Fruit fly (Drosophila melanogaster) whole organism, embryonic: ENCODE measurements around the gene Pvf2.

ENCODE experiments used
- Antp ChIP-seq: fragments of 200-800 bp; sonication (Bioruptor generic); optimal IDR thresholded peaks from 3 replicates; lab custom pipeline; 2016; ENCODE audit warnings: missing biosample characterization, missing genetic modification characterization
- Atf-2 ChIP-seq: fragments of 200-800 bp; sonication (Bioruptor generic); optimal IDR thresholded peaks from 2 replicates; lab custom pipeline; 2016; ENCODE audit warnings: missing biosample characterization, missing genetic modification characterization
- Awh ChIP-seq: fragments of 200-800 bp; sonication (Bioruptor generic); IDR thresholded peaks from 2 replicates; pipeline ENCODE4, ENCODE4 v1.3.6; 2022; ENCODE audit warnings: missing biosample characterization, missing genetic modification characterization
- CG10321 ChIP-seq: fragments of 200-800 bp; sonication (Bioruptor generic); IDR thresholded peaks from 2 replicates; pipeline ENCODE4 v1.3.6; 2022; ENCODE audit warnings: missing biosample characterization, missing genetic modification characterization
- CG10543 ChIP-seq: fragments of 200-800 bp; sonication (Bioruptor generic); optimal IDR thresholded peaks from 3 replicates; lab custom pipeline; 2017; ENCODE audit warnings: missing biosample characterization, mild to moderate bottlenecking, missing genetic modification characterization, moderate library complexity
- CG13424 ChIP-seq: fragments of 200-800 bp; sonication (Bioruptor generic); optimal IDR thresholded peaks from 2 replicates; lab custom pipeline; 2019; ENCODE audit warnings: missing biosample characterization, mild to moderate bottlenecking, missing genetic modification characterization, moderate library complexity
- CG15269 ChIP-seq: fragments of 200-800 bp; sonication (Bioruptor generic); optimal IDR thresholded peaks from 2 replicates; lab custom pipeline; 2018; ENCODE audit warnings: missing biosample characterization, mild to moderate bottlenecking, missing genetic modification characterization, moderate library complexity
- CG17359 ChIP-seq: fragments of 200-800 bp; sonication (Bioruptor generic); optimal IDR thresholded peaks from 3 replicates; lab custom pipeline; 2018; ENCODE audit warnings: missing biosample characterization, mild to moderate bottlenecking, missing genetic modification characterization, moderate library complexity
- CG17802 ChIP-seq: fragments of 200-800 bp; sonication (Bioruptor generic); optimal IDR thresholded peaks from 2 replicates; lab custom pipeline; 2018; ENCODE audit warnings: missing biosample characterization, mild to moderate bottlenecking, missing genetic modification characterization, moderate library complexity
- CG18011 ChIP-seq: fragments of 200-800 bp; sonication (Bioruptor generic); optimal IDR thresholded peaks from 2 replicates; lab custom pipeline; 2017; ENCODE audit warnings: missing biosample characterization, missing genetic modification characterization, mild to moderate bottlenecking, moderate library complexity, missing genotype
- CG1832 ChIP-seq: fragments of 200-800 bp; sonication (Bioruptor generic); optimal IDR thresholded peaks from 2 replicates; lab custom pipeline; 2017; ENCODE audit warnings: missing biosample characterization, mild to moderate bottlenecking, missing genetic modification characterization, inconsistent platforms
- CG2129 ChIP-seq: fragments of 200-800 bp; sonication (Bioruptor generic); IDR thresholded peaks from 2 replicates; pipeline ENCODE4 v1.3.6; 2022; ENCODE audit warnings: missing biosample characterization, missing genetic modification characterization; ENCODE audit not compliant: partially characterized antibody
- CG32767 ChIP-seq: fragments of 200-800 bp; sonication (Bioruptor generic); IDR thresholded peaks from 2 replicates; pipeline ENCODE4 v1.3.6; 2022; ENCODE audit warnings: missing biosample characterization, missing genetic modification characterization
- CG3726 ChIP-seq: fragments of 200-800 bp; sonication (Bioruptor generic); IDR thresholded peaks from 3 replicates; pipeline ENCODE4, ENCODE4 v1.3.6; 2022; ENCODE audit warnings: missing biosample characterization, missing genetic modification characterization
- CG42726 ChIP-seq: fragments of 200-800 bp; sonication (Bioruptor generic); IDR thresholded peaks from 2 replicates; pipeline ENCODE4 v1.3.6; 2022; ENCODE audit warnings: missing biosample characterization, missing genetic modification characterization; ENCODE audit not compliant: partially characterized antibody
- CG4707 ChIP-seq: fragments of 200-800 bp; sonication (Bioruptor generic); optimal IDR thresholded peaks from 2 replicates; lab custom pipeline; 2018; ENCODE audit warnings: missing biosample characterization, mild to moderate bottlenecking, missing genetic modification characterization, moderate library complexity
- CG4730 ChIP-seq: fragments of 200-800 bp; sonication (Bioruptor generic); IDR thresholded peaks from 2 replicates; pipeline ENCODE4 v1.3.6; 2022; ENCODE audit warnings: missing biosample characterization, missing genetic modification characterization
- CG5245 ChIP-seq: fragments of 200-800 bp; sonication (Bioruptor generic); optimal IDR thresholded peaks from 3 replicates; lab custom pipeline; 2016; ENCODE audit warnings: missing biosample characterization, missing genetic modification characterization
- CG6175 ChIP-seq: fragments of 200-800 bp; sonication (Bioruptor generic); IDR thresholded peaks from 3 replicates; pipeline ENCODE4 v1.3.6; 2022; ENCODE audit warnings: missing biosample characterization, missing genetic modification characterization
- E2f2 ChIP-seq: fragments of 200-800 bp; sonication (Bioruptor generic); IDR thresholded peaks from 2 replicates; pipeline ENCODE4 v1.3.6; 2022; ENCODE audit warnings: missing biosample characterization, missing genetic modification characterization
- H15 ChIP-seq: fragments of 200-800 bp; sonication (Bioruptor generic); IDR thresholded peaks from 3 replicates; pipeline ENCODE4 v1.3.6; 2022; ENCODE audit warnings: missing biosample characterization, missing genetic modification characterization
- HmgD ChIP-seq: fragments of 200-800 bp; sonication (Bioruptor generic); optimal IDR thresholded peaks from 3 replicates; lab custom pipeline; 2016; ENCODE audit warnings: missing biosample characterization, missing genetic modification characterization
- Mrtf ChIP-seq: fragments of 200-800 bp; sonication (Bioruptor generic); IDR thresholded peaks from 3 replicates; pipeline ENCODE4 v1.3.6; 2022; ENCODE audit warnings: missing biosample characterization, missing genetic modification characterization
- NK7.1 ChIP-seq: fragments of 200-800 bp; sonication (Bioruptor generic); optimal IDR thresholded peaks from 3 replicates; lab custom pipeline; 2016; ENCODE audit warnings: missing biosample characterization, missing genetic modification characterization
- Rfx ChIP-seq: fragments of 200-800 bp; sonication (Bioruptor generic); IDR thresholded peaks from 2 replicates; pipeline ENCODE4 v1.3.6; 2022; ENCODE audit warnings: missing biosample characterization, missing genetic modification characterization
- Spps ChIP-seq: fragments of 200-800 bp; sonication (Bioruptor generic); optimal IDR thresholded peaks from 2 replicates; lab custom pipeline; 2018; ENCODE audit warnings: missing biosample characterization, mild to moderate bottlenecking, missing genetic modification characterization
- Ssrp ChIP-seq: fragments of 200-800 bp; sonication (Bioruptor generic); optimal IDR thresholded peaks from 2 replicates; lab custom pipeline; 2018; ENCODE audit warnings: missing biosample characterization, mild to moderate bottlenecking, missing genetic modification characterization, moderate library complexity
- Taf1 ChIP-seq: fragments of 200-800 bp; sonication (Bioruptor generic); IDR thresholded peaks from 2 replicates; pipeline ENCODE4 v1.3.6; 2022; ENCODE audit warnings: missing biosample characterization, missing genetic modification characterization
- YL-1 ChIP-seq: fragments of 200-800 bp; sonication (Bioruptor generic); optimal IDR thresholded peaks from 3 replicates; lab custom pipeline; 2017; ENCODE audit warnings: missing biosample characterization, mild to moderate bottlenecking, missing genetic modification characterization
- al ChIP-seq: fragments of 200-800 bp; sonication (Bioruptor generic); IDR thresholded peaks from 2 replicates; pipeline ENCODE4 v1.3.6; 2022; ENCODE audit warnings: missing biosample characterization, missing genetic modification characterization
- cato ChIP-seq: fragments of 200-800 bp; sonication (Bioruptor generic); optimal IDR thresholded peaks from 2 replicates; lab custom pipeline; 2016; ENCODE audit warnings: missing biosample characterization, missing genetic modification characterization, borderline replicate concordance
- caup ChIP-seq: fragments of 200-800 bp; sonication (Bioruptor generic); optimal IDR thresholded peaks from 3 replicates; lab custom pipeline; 2017; ENCODE audit warnings: missing biosample characterization, mild to moderate bottlenecking, missing genetic modification characterization, moderate library complexity; ENCODE audit not compliant: severe bottlenecking
- danr ChIP-seq: fragments of 200-800 bp; sonication (Bioruptor generic); IDR thresholded peaks from 2 replicates; pipeline ENCODE4 v1.3.6; 2022; ENCODE audit warnings: missing biosample characterization, missing genetic modification characterization
- dati ChIP-seq: fragments of 200-800 bp; sonication (Bioruptor generic); IDR thresholded peaks from 2 replicates; pipeline ENCODE4 v1.3.6; 2022; ENCODE audit warnings: missing biosample characterization, missing genetic modification characterization
- ewg ChIP-seq: fragments of 200-800 bp; sonication (Bioruptor generic); optimal IDR thresholded peaks from 3 replicates; lab custom pipeline; 2017; ENCODE audit warnings: mild to moderate bottlenecking, missing biosample characterization, missing genetic modification reagents, missing genetic modification characterization
- grau ChIP-seq: fragments of 200-800 bp; optimal IDR thresholded peaks from 3 replicates; lab custom pipeline; 2019; ENCODE audit warnings: missing biosample characterization, mild to moderate bottlenecking, missing genetic modification characterization, moderate library complexity
- mirr ChIP-seq: fragments of 200-800 bp; sonication (Bioruptor generic); optimal IDR thresholded peaks from 3 replicates; lab custom pipeline; 2018; ENCODE audit warnings: missing biosample characterization, mild to moderate bottlenecking, missing genetic modification characterization
- odd ChIP-seq: fragments of 200-800 bp; sonication (Bioruptor generic); optimal IDR thresholded peaks from 2 replicates; lab custom pipeline; 2017; ENCODE audit warnings: missing biosample characterization, mild to moderate bottlenecking, missing genetic modification characterization
- peb ChIP-seq: fragments of 200-800 bp; sonication (Bioruptor generic); IDR thresholded peaks from 2 replicates; pipeline ENCODE4 v1.3.6; 2022; ENCODE audit warnings: missing biosample characterization, missing genetic modification characterization
- phol ChIP-seq: fragments of 200-800 bp; sonication (Bioruptor generic); optimal IDR thresholded peaks from 3 replicates; lab custom pipeline; 2018; ENCODE audit warnings: missing biosample characterization, mild to moderate bottlenecking, missing genetic modification characterization, moderate library complexity
- pzg ChIP-seq: fragments of 200-800 bp; sonication (Bioruptor generic); optimal IDR thresholded peaks from 3 replicates; lab custom pipeline; 2018; ENCODE audit warnings: missing biosample characterization, mild to moderate bottlenecking, missing genetic modification characterization, moderate library complexity
- repo ChIP-seq: fragments of 200-800 bp; sonication (Bioruptor generic); optimal IDR thresholded peaks from 2 replicates; lab custom pipeline; 2016; ENCODE audit warnings: missing biosample characterization, missing genetic modification characterization
- schlank ChIP-seq: fragments of 200-800 bp; sonication (Bioruptor generic); optimal IDR thresholded peaks from 2 replicates; lab custom pipeline; 2018; ENCODE audit warnings: missing biosample characterization, mild to moderate bottlenecking, missing genetic modification characterization
- sens-2 ChIP-seq: fragments of 200-800 bp; sonication (Bioruptor generic); IDR thresholded peaks from 2 replicates; pipeline ENCODE4 v1.3.6; 2022; ENCODE audit warnings: missing biosample characterization, missing genetic modification characterization
- sna ChIP-seq: fragments of 200-800 bp; sonication (Bioruptor generic); IDR thresholded peaks from 2 replicates; pipeline ENCODE4 v1.3.6; 2022; ENCODE audit warnings: missing biosample characterization, missing genetic modification characterization; ENCODE audit not compliant: partially characterized antibody
- tgo ChIP-seq: fragments of 200-800 bp; sonication (Bioruptor generic); IDR thresholded peaks from 3 replicates; pipeline ENCODE4 v1.3.6; 2022; ENCODE audit warnings: missing biosample characterization, missing genetic modification characterization
- wek ChIP-seq: fragments of 200-800 bp; sonication (Bioruptor generic); optimal IDR thresholded peaks from 3 replicates; lab custom pipeline; 2018; ENCODE audit warnings: missing biosample characterization, mild to moderate bottlenecking, missing genetic modification characterization, moderate library complexity

Pvf2 gene

dm6 chr2L:7056189-7056926 is 28.1 kb downstream of the Pvf2 start, which contains the start of gene Mnn1 (continued):
- no peak for TF ChIP-seq H15
- no peak for TF ChIP-seq CG6175 (GFP tag; lab: Robert Waterston, UW)
- no peak for TF ChIP-seq cato (GFP tag; lab: Kevin White, UChicago)
- TF ChIP-seq CG2129: no peak
- peak; percentile 47; the same call in 1 of the 2 replicates for TF ChIP-seq sna (GFP tag; lab: Robert Waterston, UW)
- TF ChIP-seq Antp (GFP tag; lab: Kevin White, UChicago): peak; percentile 43
- TF ChIP-seq CG17359: peak; percentile 11
- no peak for TF ChIP-seq schlank (tag; lab: Kevin White, UChicago)
- no peak for TF ChIP-seq CG18011 (GFP tag; lab: Kevin White, UChicago)
- TF ChIP-seq al: no peak
- TF ChIP-seq mirr: no peak
- TF ChIP-seq grau: no peak
- no peak for TF ChIP-seq tgo (GFP tag; lab: Robert Waterston, UW)
- TF ChIP-seq phol: peak; percentile 68
- TF ChIP-seq Awh (GFP tag; lab: Robert Waterston, UW): no peak
- TF ChIP-seq danr (GFP tag; lab: Robert Waterston, UW): no peak
- peak; percentile 19 for TF ChIP-seq CG5245 (GFP tag; lab: Kevin White, UChicago)
- peak; percentile 98 for TF ChIP-seq pzg (GFP tag; lab: Kevin White, UChicago)
- TF ChIP-seq CG3726 (GFP tag; lab: Robert Waterston, UW): no peak
- TF ChIP-seq CG42726: peak; percentile 75
- no peak for TF ChIP-seq dati (GFP tag; lab: Robert Waterston, UW)
- peak; percentile 68 for TF ChIP-seq CG10543 (GFP tag; lab: Kevin White, UChicago)
- TF ChIP-seq sens-2: no peak
- TF ChIP-seq Atf-2 (GFP tag; lab: Kevin White, UChicago): no peak
- TF ChIP-seq odd (GFP tag; lab: Kevin White, UChicago): no peak
- TF ChIP-seq CG1832 (GFP tag; lab: Kevin White, UChicago): no peak
- TF ChIP-seq CG10321 (GFP tag; lab: Robert Waterston, UW): no peak
- no peak for TF ChIP-seq CG15269 (tag; lab: Kevin White, UChicago)
- TF ChIP-seq CG13424 (tag; lab: Kevin White, UChicago): peak; percentile 24
- TF ChIP-seq Spps (tag; lab: Kevin White, UChicago): no peak
- TF ChIP-seq Ssrp (tag; lab: Kevin White, UChicago): no peak
- no peak for TF ChIP-seq CG17802 (tag; lab: Kevin White, UChicago)
- peak; percentile 52 for TF ChIP-seq HmgD (GFP tag; lab: Kevin White, UChicago)
- no peak for TF ChIP-seq ewg (GFP tag; lab: Kevin White, UChicago)
- no peak for TF ChIP-seq repo
- TF ChIP-seq Mrtf (GFP tag; lab: Robert Waterston, UW): no peak
- no peak for TF ChIP-seq wek
- peak; percentile 98 for TF ChIP-seq E2f2
- no peak for TF ChIP-seq Taf1 (GFP tag; lab: Robert Waterston, UW)
- TF ChIP-seq YL-1 (GFP tag; lab: Kevin White, UChicago): peak; percentile 99
- no peak for TF ChIP-seq CG32767
- TF ChIP-seq Rfx (GFP tag; lab: Robert Waterston, UW): peak; percentile 72
- TF ChIP-seq caup (GFP tag; lab: Kevin White, UChicago): peak; percentile 63
- no peak for TF ChIP-seq peb (GFP tag; lab: Robert Waterston, UW)
- no peak for TF ChIP-seq CG4730 (GFP tag; lab: Robert Waterston, UW)
- no peak for TF ChIP-seq CG4707
- no peak for TF ChIP-seq NK7.1 (GFP tag; lab: Kevin White, UChicago)
